Worm (Caenorhabditis elegans): Measurements from ENCODE around the gene T06E4.21.

T06E4.21 gene

ce11 chrV:9654154-9654805, 2.9 kb downstream of the T06E4.21 start, which contains the start of gene cyp-29A4:
TSS of gene cyp-29A4 (plus strand) at chrV:9654755.
- no peak for TF ChIP-seq isw-1 (GFP tag; IDR thresholded peaks at IDR 0.05)
- peak; percentile 39 for TF ChIP-seq vab-15 (tag; optimal IDR thresholded peaks at IDR 0.05)
- TF ChIP-seq blmp-1 (tag; optimal IDR thresholded peaks at IDR 0.05): peak; percentile 58
- peak in 1 of 2 experiments; percentile 29 for TF ChIP-seq lin-35 (GFP tag; optimal IDR thresholded peaks at IDR 0.05)
- TF ChIP-seq nhr-85 (tag): peak; percentile 89
- TF ChIP-seq tlp-1 (tag; optimal IDR thresholded peaks at IDR 0.05): no peak
- peak; percentile 66 for TF ChIP-seq nhr-20 (tag; optimal IDR thresholded peaks at IDR 0.05)
- peak; percentile 31 for TF ChIP-seq snu-23 (GFP tag; optimal IDR thresholded peaks at IDR 0.05)
- peak; percentile 68 for TF ChIP-seq grh-1 (GFP tag; IDR thresholded peaks at IDR 0.05)
- TF ChIP-seq lin-14 (GFP tag; optimal IDR thresholded peaks at IDR 0.05): peak; percentile 57
- TF ChIP-seq nhr-71 (tag; optimal IDR thresholded peaks at IDR 0.05): peak; percentile 72
- no peak for TF ChIP-seq elt-2 (tag; optimal IDR thresholded peaks at IDR 0.05)
- peak; percentile 69 to 96 (median 92) for TF ChIP-seq elt-3 (tag; optimal IDR thresholded peaks at IDR 0.05)
- TF ChIP-seq nhr-19 (GFP tag; conservative IDR thresholded peaks at IDR 0.05): peak; percentile 44

DNA sequence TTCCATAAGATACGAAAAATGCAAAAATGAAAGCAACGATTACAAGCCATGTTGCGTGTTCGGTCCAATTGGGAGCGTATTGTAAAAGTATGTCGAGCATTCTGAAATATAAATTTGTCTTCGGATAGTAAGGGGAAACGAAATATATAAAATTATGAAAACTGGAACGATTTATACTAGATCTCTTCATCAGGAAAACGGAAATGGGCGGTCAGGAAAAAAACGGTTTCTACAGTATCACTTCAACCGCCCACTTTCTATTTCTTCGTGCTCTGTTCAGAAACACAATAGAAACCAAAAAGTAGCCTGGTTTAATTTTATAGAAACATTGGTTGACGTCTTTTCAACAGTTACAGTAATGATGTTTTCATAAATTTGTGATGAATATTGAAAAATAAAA, 10.1 kb downstream of the T06E4.21 start, which contains the start of gene pitr-4:
Gene pitr-4 (minus strand): TSS at position 101 of the 400 bp plus-strand sequence.
- TF ChIP-seq fkh-4 (tag; optimal IDR thresholded peaks at IDR 0.05; ENCODE audit: borderline replicate concordance) (no peak), Y116A8C.19 (tag; optimal IDR thresholded peaks at IDR 0.05; ENCODE audit: borderline replicate concordance) (no peak), nhr-28 (tag; optimal IDR thresholded peaks at IDR 0.05) (no peak), nhr-84 (tag; optimal IDR thresholded peaks at IDR 0.05) (no peak), nhr-47 (tag; optimal IDR thresholded peaks at IDR 0.05) (no peak), isw-1 (GFP tag; IDR thresholded peaks at IDR 0.05) (no peak), sup-37 (GFP tag; optimal IDR thresholded peaks at IDR 0.05) (no peak), sptf-1 (tag; optimal IDR thresholded peaks at IDR 0.05) (no peak)

DNA sequence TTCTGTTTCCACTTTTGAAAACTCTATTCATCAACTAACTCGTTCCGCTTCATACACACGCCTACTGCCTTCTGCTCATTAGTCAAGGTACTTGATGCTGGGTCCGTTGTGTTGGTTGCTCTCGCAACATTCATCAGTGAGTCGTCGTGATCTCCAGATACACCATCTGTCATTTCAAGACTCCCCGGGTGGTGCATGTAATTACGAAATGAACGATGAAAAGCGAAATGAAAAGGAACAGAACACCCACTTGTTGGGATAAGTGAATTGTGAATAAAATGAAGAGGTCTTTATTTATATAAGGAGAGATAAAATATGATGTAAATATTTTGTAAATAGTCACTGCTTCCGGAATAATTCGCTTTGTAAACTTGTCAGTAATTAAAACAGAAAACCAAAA, 12.6 kb downstream of the T06E4.21 start:
- TF ChIP-seq hpl-2 (GFP tag; optimal IDR thresholded peaks at IDR 0.05) (no peak), snu-23 (GFP tag; optimal IDR thresholded peaks at IDR 0.05) (no peak), xbp-1 (tag; optimal IDR thresholded peaks at IDR 0.05) (no peak), efl-1 (optimal IDR thresholded peaks at IDR 0.05) (no peak), efl-1 (GFP tag; optimal IDR thresholded peaks at IDR 0.05 in 1 of 2) (peak in 1 of 2 experiments; percentile 28)

DNA sequence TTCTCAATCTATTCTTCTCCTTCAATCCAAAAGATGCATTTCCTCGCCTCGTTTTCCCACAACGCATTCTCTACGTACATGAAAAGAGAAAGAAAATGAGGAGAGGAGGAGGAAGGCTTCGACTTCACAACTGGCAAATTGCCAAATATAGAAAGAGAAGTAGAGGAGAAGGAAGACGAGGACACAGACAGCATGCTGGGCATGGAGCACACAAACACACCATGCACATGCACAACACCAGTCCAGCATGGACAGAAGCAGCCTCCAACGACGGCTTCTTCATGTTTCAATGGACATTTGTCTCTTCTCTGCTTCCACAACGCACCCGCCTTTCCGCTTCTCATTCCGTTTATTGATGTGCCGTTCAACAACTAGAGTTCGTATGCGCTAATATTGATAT, 13.2 kb downstream of the T06E4.21 start:
- TF ChIP-seq sptf-1 (tag; optimal IDR thresholded peaks at IDR 0.05) (no peak), lin-14 (GFP tag; optimal IDR thresholded peaks at IDR 0.05) (peak; percentile 84), nhr-77 (tag; optimal IDR thresholded peaks at IDR 0.05) (no peak), grh-1 (GFP tag; IDR thresholded peaks at IDR 0.05) (no peak), alr-1 (tag; optimal IDR thresholded peaks at IDR 0.05; ENCODE audit: borderline replicate concordance) (no peak), aha-1 (tag; optimal IDR thresholded peaks at IDR 0.05) (no peak), tbx-2 (tag; optimal IDR thresholded peaks at IDR 0.05) (peak; percentile 38), ceh-82 (tag; optimal IDR thresholded peaks at IDR 0.05) (peak in 2 of 3 experiments; percentile 36 to 64), lsy-2 (tag; optimal IDR thresholded peaks at IDR 0.05) (peak in 1 of 2 experiments; percentile 43), ceh-63 (GFP tag; optimal IDR thresholded peaks at IDR 0.05) (no peak), ces-1 (GFP tag; optimal IDR thresholded peaks at IDR 0.05) (no peak), lir-3 (tag; optimal IDR thresholded peaks at IDR 0.05; ENCODE audit: poor library complexity) (no peak), ceh-8 (GFP tag; optimal IDR thresholded peaks at IDR 0.05) (no peak), elt-3 (tag; optimal IDR thresholded peaks at IDR 0.05) (no peak), ceh-90 (tag; optimal IDR thresholded peaks at IDR 0.05) (no peak), fkh-8 (tag; optimal IDR thresholded peaks at IDR 0.05) (peak; percentile 71), efl-1 (optimal IDR thresholded peaks at IDR 0.05) (peak; percentile 9 to 19), efl-1 (GFP tag; optimal IDR thresholded peaks at IDR 0.05 in 1 of 2) (no peak), fos-1 (tag; optimal IDR thresholded peaks at IDR 0.05) (no peak), zag-1 (tag; optimal IDR thresholded peaks at IDR 0.05) (no peak), nhr-71 (tag; optimal IDR thresholded peaks at IDR 0.05) (peak; percentile 23), fkh-10 (GFP tag; optimal IDR thresholded peaks at IDR 0.05) (peak; percentile 68), swsn-7 (tag; optimal IDR thresholded peaks at IDR 0.05) (peak; percentile 18), sox-4 (tag; optimal IDR thresholded peaks at IDR 0.05) (no peak), sup-37 (GFP tag; optimal IDR thresholded peaks at IDR 0.05) (no peak), lin-39 (tag; optimal IDR thresholded peaks at IDR 0.05) (no peak), aly-2 (tag; optimal IDR thresholded peaks at IDR 0.05) (no peak), nhr-76 (tag; optimal IDR thresholded peaks at IDR 0.05) (no peak), hlh-17 (GFP tag; optimal IDR thresholded peaks at IDR 0.05; ENCODE audit: borderline replicate concordance) (no peak)
